Fruit fly (Drosophila melanogaster) whole organism, pupa: ENCODE results near the gene Chchd2.

Experiments
- CG10348 ChIP-seq: fragments of 200-800 bp; sonication (Bioruptor generic); IDR thresholded peaks from 2 replicates; pipeline ENCODE4 v1.3.6; 2022; ENCODE audit warnings: missing biosample characterization, missing genetic modification characterization
- CG12605 ChIP-seq: fragments of 200-800 bp; sonication (Bioruptor generic); IDR thresholded peaks from 2 replicates; pipeline ENCODE4 v1.3.6; 2022; ENCODE audit warnings: missing biosample characterization, missing genetic modification characterization
- CG13204 ChIP-seq: fragments of 200-800 bp; sonication (Bioruptor generic); optimal IDR thresholded peaks from 2 replicates; lab custom pipeline; 2018; ENCODE audit warnings: missing biosample characterization, mild to moderate bottlenecking, missing genetic modification characterization, moderate library complexity
- CG14655 ChIP-seq: fragments of 200-800 bp; sonication (Bioruptor generic); optimal IDR thresholded peaks from 3 replicates; lab custom pipeline; 2017; ENCODE audit warnings: mild to moderate bottlenecking, missing biosample characterization, missing genetic modification reagents, missing genetic modification characterization
- CG15710 ChIP-seq: fragments of 200-800 bp; sonication (Bioruptor generic); optimal IDR thresholded peaks from 2 replicates; lab custom pipeline; 2018; ENCODE audit warnings: missing biosample characterization, mild to moderate bottlenecking, missing genetic modification characterization, moderate library complexity
- CG17806 ChIP-seq: fragments of 200-800 bp; sonication (Bioruptor generic); optimal IDR thresholded peaks from 2 replicates; lab custom pipeline; 2018; ENCODE audit warnings: missing biosample characterization, mild to moderate bottlenecking, missing genetic modification characterization, moderate library complexity
- CG32121 ChIP-seq: fragments of 200-800 bp; sonication (Bioruptor generic); IDR thresholded peaks from 2 replicates; pipeline ENCODE4 v1.3.6; 2022; ENCODE audit warnings: missing biosample characterization, missing genetic modification characterization
- CG34367 ChIP-seq: fragments of 200-800 bp; sonication (Bioruptor generic); optimal IDR thresholded peaks from 2 replicates; lab custom pipeline; 2018; ENCODE audit warnings: missing biosample characterization, mild to moderate bottlenecking, missing genetic modification characterization
- CG4496 ChIP-seq: fragments of 200-800 bp; sonication (Bioruptor generic); IDR thresholded peaks from 3 replicates; pipeline ENCODE4 v1.3.6; 2022; ENCODE audit warnings: missing biosample characterization, missing genetic modification characterization
- CG8159 ChIP-seq: fragments of 200-800 bp; sonication (Bioruptor generic); optimal IDR thresholded peaks from 3 replicates; lab custom pipeline; 2018; ENCODE audit warnings: missing biosample characterization, mild to moderate bottlenecking, missing genetic modification characterization, moderate library complexity
- CG8301 ChIP-seq: fragments of 200-800 bp; sonication (Bioruptor generic); optimal IDR thresholded peaks from 2 replicates; lab custom pipeline; 2018; ENCODE audit warnings: missing biosample characterization, mild to moderate bottlenecking, missing genetic modification characterization
- CG9948 ChIP-seq: fragments of 200-800 bp; sonication (Bioruptor generic); optimal IDR thresholded peaks from 2 replicates; lab custom pipeline; 2018; ENCODE audit warnings: missing biosample characterization, mild to moderate bottlenecking, missing genetic modification characterization, moderate library complexity
- D1 ChIP-seq: fragments of 200-800 bp; sonication (Bioruptor generic); optimal IDR thresholded peaks from 2 replicates; lab custom pipeline; 2018; ENCODE audit warnings: missing biosample characterization, mild to moderate bottlenecking, missing genetic modification characterization, moderate library complexity
- EcR ChIP-seq: fragments of 200-800 bp; sonication (Bioruptor generic); optimal IDR thresholded peaks from 3 replicates; lab custom pipeline; 2019; ENCODE audit warnings: missing biosample characterization, missing genetic modification characterization, mild to moderate bottlenecking, moderate library complexity, missing genetic modification reagents
- Ets98B ChIP-seq: fragments of 200-800 bp; sonication (Bioruptor generic); IDR thresholded peaks from 2 replicates; pipeline ENCODE4 v1.3.6; 2022; ENCODE audit warnings: missing biosample characterization, missing genetic modification characterization
- Pif1A ChIP-seq: fragments of 200-800 bp; sonication (Bioruptor generic); optimal IDR thresholded peaks from 3 replicates; lab custom pipeline; 2016; ENCODE audit warnings: missing biosample characterization, missing genetic modification characterization
- Pif1B ChIP-seq: fragments of 200-800 bp; sonication (Bioruptor generic); optimal IDR thresholded peaks from 3 replicates; lab custom pipeline; 2016; ENCODE audit warnings: missing biosample characterization, missing genetic modification characterization
- Snoo ChIP-seq: fragments of 200-800 bp; sonication (Bioruptor generic); optimal IDR thresholded peaks from 3 replicates; lab custom pipeline; 2017; ENCODE audit warnings: missing biosample characterization, mild to moderate bottlenecking, missing genetic modification characterization, inconsistent platforms
- fd96Ca ChIP-seq: fragments of 200-800 bp; sonication (Bioruptor generic); IDR thresholded peaks from 3 replicates; pipeline ENCODE4 v1.3.6; 2022; ENCODE audit warnings: missing biosample characterization, missing genetic modification characterization
- gl ChIP-seq: fragments of 200-800 bp; sonication (Bioruptor generic); optimal IDR thresholded peaks from 2 replicates; lab custom pipeline; 2018; ENCODE audit warnings: missing biosample characterization, mild to moderate bottlenecking, missing genetic modification characterization
- rn ChIP-seq: fragments of 200-800 bp; sonication (Bioruptor generic); IDR thresholded peaks from 2 replicates; pipeline ENCODE4 v1.3.6; 2022; ENCODE audit warnings: missing biosample characterization, missing genetic modification characterization

The Chchd2 gene

DNA sequence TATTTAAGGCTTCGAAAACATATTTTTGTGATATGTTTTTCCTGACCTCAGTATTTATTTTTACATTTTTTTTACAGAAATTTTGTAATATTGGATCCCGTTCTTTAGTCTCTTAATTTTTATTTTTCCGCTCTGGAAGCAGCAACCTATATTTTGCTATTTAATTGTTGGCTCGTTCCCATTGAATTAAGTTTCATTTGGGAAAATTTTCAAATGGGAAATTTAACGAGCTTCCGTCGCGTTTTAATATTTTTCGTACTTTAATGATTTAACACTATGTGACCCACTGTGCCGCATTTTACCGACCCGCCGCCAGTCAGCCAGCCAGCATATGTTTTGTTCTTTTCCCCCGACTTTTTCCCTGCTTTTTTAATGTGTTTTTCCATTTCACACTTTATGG, 37.5 kb upstream of the Chchd2 start:
- TF ChIP-seq CG9948 (tag; lab: Kevin White, UChicago) (peak; percentile 16), CG8159 (tag; lab: Kevin White, UChicago) (no peak), CG8301 (tag; lab: Kevin White, UChicago) (peak; percentile 34), CG14655 (GFP tag; lab: Kevin White, UChicago) (peak; percentile 63), CG32121 (peak; percentile 9; the same call in 1 of the 2 replicates), fd96Ca (GFP tag; lab: Robert Waterston, UW) (no peak), Snoo (tag; lab: Kevin White, UChicago) (no peak), Pif1A (GFP tag; lab: Kevin White, UChicago) (peak; percentile 13), rn (GFP tag; lab: Robert Waterston, UW) (no peak), Pif1B (GFP tag; lab: Kevin White, UChicago) (peak; percentile 31), D1 (tag; lab: Kevin White, UChicago) (no peak), CG4496 (peak; percentile 59; the same call in 2 of the 3 replicates)
- TF ChIP-seq, all 21 proteins: peak for 7

DNA sequence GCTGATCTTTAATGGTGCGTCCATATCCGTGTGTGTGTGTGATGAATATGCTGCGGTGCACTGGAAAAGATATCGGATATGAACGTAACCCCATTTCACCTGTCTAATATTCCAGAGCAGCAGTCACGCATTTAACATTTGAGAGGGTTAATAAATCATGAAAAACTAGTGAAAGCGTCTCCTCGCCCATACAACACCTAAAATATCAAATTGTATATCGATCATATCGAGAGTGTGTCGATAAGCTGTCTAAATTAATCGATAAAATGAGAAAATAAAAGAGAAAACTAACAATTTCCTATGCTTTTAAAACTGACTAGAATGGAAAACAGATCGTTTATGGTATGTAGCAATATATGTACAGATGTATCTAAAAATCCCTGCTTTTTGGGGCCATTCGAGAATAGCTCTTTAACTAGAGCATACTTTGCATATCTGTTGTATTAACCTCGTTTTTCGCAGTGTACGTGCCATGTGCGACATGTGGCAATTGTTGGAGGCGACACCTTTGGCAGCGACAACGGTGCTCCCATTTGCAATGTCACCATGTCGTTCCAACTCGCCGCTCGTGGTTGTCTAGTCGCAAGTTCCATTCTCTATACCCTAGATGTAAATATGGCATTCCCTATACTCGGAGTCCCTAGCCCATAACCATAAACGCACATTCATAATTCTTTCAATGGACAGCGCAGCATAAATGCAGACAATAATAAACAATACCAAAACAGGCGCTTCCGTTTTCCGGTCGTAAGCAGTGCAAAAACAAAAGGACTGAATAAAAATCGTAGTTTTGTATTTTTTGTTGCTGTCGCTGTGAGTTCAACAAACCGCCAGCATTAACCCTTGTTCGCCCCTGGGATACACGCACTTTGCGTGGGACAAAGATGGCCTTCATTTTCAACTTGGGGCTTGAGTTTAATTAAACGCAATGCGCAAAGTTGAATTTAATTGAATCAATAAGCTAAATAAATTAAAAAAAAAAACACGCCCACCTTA, 36.5 kb upstream of the Chchd2 start:
- peak; percentile 39; the same call in 1 of the 3 replicates for TF ChIP-seq CG4496
- peak; percentile 78 for TF ChIP-seq CG14655 (GFP tag; lab: Kevin White, UChicago)
- no peak for TF ChIP-seq CG32121
- no peak for TF ChIP-seq Ets98B (GFP tag; lab: Robert Waterston, UW)
- TF ChIP-seq CG15710 (tag; lab: Kevin White, UChicago): peak; percentile 32
- TF ChIP-seq CG9948 (tag; lab: Kevin White, UChicago): peak; percentile 33
- TF ChIP-seq CG10348 (GFP tag; lab: Robert Waterston, UW): no peak
- no peak for TF ChIP-seq Pif1A (GFP tag; lab: Kevin White, UChicago)
- TF ChIP-seq Pif1B (GFP tag; lab: Kevin White, UChicago): no peak
- no peak for TF ChIP-seq Snoo (tag; lab: Kevin White, UChicago)
- peak; percentile 93 for TF ChIP-seq EcR (GFP tag; lab: Kevin White, UChicago)
- peak; percentile 46 for TF ChIP-seq CG8301 (tag; lab: Kevin White, UChicago)
- peak; percentile 10 for TF ChIP-seq CG34367 (tag; lab: Kevin White, UChicago)
- TF ChIP-seq CG8159 (tag; lab: Kevin White, UChicago): peak; percentile 52
- TF ChIP-seq CG13204 (GFP tag; lab: Kevin White, UChicago): no peak
- TF ChIP-seq CG17806: peak; percentile 21
- TF ChIP-seq CG12605: no peak

DNA sequence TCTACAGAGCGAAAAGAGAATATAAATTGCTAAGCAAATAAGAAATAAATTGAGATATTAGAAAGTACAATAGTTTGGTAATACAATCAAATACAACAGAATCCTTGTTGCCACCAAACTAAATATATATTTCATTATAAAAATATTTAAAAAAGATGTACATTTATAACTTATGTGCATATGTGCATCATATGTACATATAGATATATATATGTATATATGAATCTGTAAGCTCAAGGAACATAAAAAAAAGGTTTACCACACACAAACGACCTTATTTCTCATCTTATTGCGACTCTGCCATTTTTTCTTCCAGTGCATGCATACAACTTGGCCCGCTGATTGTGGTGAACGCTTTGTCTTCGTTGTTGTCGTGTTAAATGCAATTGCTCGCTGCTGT, 35.5 kb upstream of the Chchd2 start:
- TF ChIP-seq CG14655 (GFP tag; lab: Kevin White, UChicago): peak; percentile 62
- peak; percentile 70 for TF ChIP-seq Pif1B (GFP tag; lab: Kevin White, UChicago)
- TF ChIP-seq CG8159 (tag; lab: Kevin White, UChicago): peak; percentile 62
- no peak for TF ChIP-seq rn (GFP tag; lab: Robert Waterston, UW)
- peak; percentile 68 for TF ChIP-seq CG15710 (tag; lab: Kevin White, UChicago)
- TF ChIP-seq CG9948 (tag; lab: Kevin White, UChicago): peak; percentile 70
- TF ChIP-seq D1 (tag; lab: Kevin White, UChicago): no peak
- no peak for TF ChIP-seq gl (tag; lab: Kevin White, UChicago)
- TF ChIP-seq CG34367 (tag; lab: Kevin White, UChicago): peak; percentile 63
- peak; percentile 68 for TF ChIP-seq Snoo (tag; lab: Kevin White, UChicago)
- TF ChIP-seq CG17806: peak; percentile 42
- TF ChIP-seq Ets98B (GFP tag; lab: Robert Waterston, UW): peak; percentile 53; the same call in 1 of the 2 replicates
- peak; percentile 59; the same call in 1 of the 3 replicates for TF ChIP-seq CG4496
- TF ChIP-seq CG10348 (GFP tag; lab: Robert Waterston, UW): no peak
- peak; percentile 59 for TF ChIP-seq CG32121
- peak; percentile 47; the same call in 1 of the 3 replicates for TF ChIP-seq fd96Ca (GFP tag; lab: Robert Waterston, UW)
- TF ChIP-seq Pif1A (GFP tag; lab: Kevin White, UChicago): peak; percentile 8
- TF ChIP-seq CG8301 (tag; lab: Kevin White, UChicago): peak; percentile 34

DNA sequence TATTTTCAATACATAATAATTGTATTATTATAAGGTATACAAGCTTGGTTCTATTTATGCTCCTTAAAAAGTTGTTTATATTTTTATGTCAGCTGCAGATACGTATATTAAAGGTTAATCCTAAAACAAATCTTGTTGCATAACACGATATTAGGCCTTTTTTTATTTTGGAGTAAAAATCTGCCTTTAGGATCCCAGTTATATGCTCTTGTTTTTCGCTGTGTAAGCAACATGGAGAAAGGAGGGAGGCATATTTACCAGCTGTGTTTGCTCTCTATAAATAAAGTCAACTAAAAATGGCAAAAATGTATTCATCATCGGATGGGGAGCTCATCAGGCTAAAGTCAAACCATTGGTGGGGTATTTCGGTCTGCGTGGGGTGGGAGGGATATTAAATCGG, 27.2 kb upstream of the Chchd2 start:
- TF ChIP-seq EcR (GFP tag; lab: Kevin White, UChicago): no peak
- TF ChIP-seq CG34367 (tag; lab: Kevin White, UChicago): no peak
- no peak for TF ChIP-seq CG32121
- no peak for TF ChIP-seq CG13204 (GFP tag; lab: Kevin White, UChicago)
- TF ChIP-seq gl (tag; lab: Kevin White, UChicago): no peak
- TF ChIP-seq Pif1B (GFP tag; lab: Kevin White, UChicago): no peak
- TF ChIP-seq CG12605: no peak
- TF ChIP-seq CG10348 (GFP tag; lab: Robert Waterston, UW): no peak
- TF ChIP-seq Ets98B (GFP tag; lab: Robert Waterston, UW): no peak
- peak; percentile 6 for TF ChIP-seq CG9948 (tag; lab: Kevin White, UChicago)
- TF ChIP-seq CG17806: peak; percentile 37
- TF ChIP-seq Snoo (tag; lab: Kevin White, UChicago): peak; percentile 22
- TF ChIP-seq CG15710 (tag; lab: Kevin White, UChicago): no peak
- TF ChIP-seq rn (GFP tag; lab: Robert Waterston, UW): no peak
- peak; percentile 55 for TF ChIP-seq CG14655 (GFP tag; lab: Kevin White, UChicago)
- no peak for TF ChIP-seq CG4496
- peak; percentile 34 for TF ChIP-seq CG8301 (tag; lab: Kevin White, UChicago)
- no peak for TF ChIP-seq fd96Ca (GFP tag; lab: Robert Waterston, UW)
- TF ChIP-seq CG8159 (tag; lab: Kevin White, UChicago): peak; percentile 30
- TF ChIP-seq D1 (tag; lab: Kevin White, UChicago): no peak
- peak; percentile 33 for TF ChIP-seq Pif1A (GFP tag; lab: Kevin White, UChicago)
- TF ChIP-seq, all 21 proteins: peak for 7
